Fruit fly (Drosophila melanogaster) whole organism, wandering third instar larva: ENCODE measurements around the gene Acph-1.

Source experiments
- Abd-B ChIP-seq: fragments of >200 bp; optimal IDR thresholded peaks from 2 replicates; lab custom pipeline; 2017; ENCODE audit warnings: missing biosample characterization, missing genetic modification characterization
- CG9705 ChIP-seq: fragments of 200-800 bp; sonication (Bioruptor generic); optimal IDR thresholded peaks from 2 replicates; lab custom pipeline; 2018; ENCODE audit warnings: missing biosample characterization, mild to moderate bottlenecking, missing genetic modification characterization
- Dfd ChIP-seq: fragments of >200 bp; optimal IDR thresholded peaks from 2 replicates; lab custom pipeline; 2017; ENCODE audit warnings: missing biosample characterization, missing genetic modification characterization
- N ChIP-seq: fragments of >200 bp; optimal IDR thresholded peaks from 2 replicates; lab custom pipeline; 2018; ENCODE audit warnings: missing biosample characterization, missing external identifiers, missing genetic modification characterization
- OdsH ChIP-seq: fragments of 200-800 bp; sonication (Bioruptor generic); optimal IDR thresholded peaks from 2 replicates; lab custom pipeline; 2016; ENCODE audit warnings: missing biosample characterization, mild to moderate bottlenecking, missing genetic modification characterization
- Rel ChIP-seq, 2 experiments: fragments of 200-800 bp; sonication (Bioruptor generic) in 1 of 2; optimal IDR thresholded peaks; 2 replicates in 1 of 2; 3 replicates in 1 of 2; lab custom pipeline; 2016 to 2019; ENCODE audit warnings: mild to moderate bottlenecking in 2 of 2, missing biosample characterization in 2 of 2, missing genetic modification characterization in 2 of 2, moderate library complexity in 1 of 2
- brk ChIP-seq: fragments of 200-800 bp; sonication (Bioruptor generic); optimal IDR thresholded peaks from 2 replicates; lab custom pipeline; 2016; ENCODE audit warnings: missing biosample characterization, mild to moderate bottlenecking, missing genetic modification characterization
- h ChIP-seq: fragments of 200-800 bp; sonication (Bioruptor generic); optimal IDR thresholded peaks from 3 replicates; lab custom pipeline; 2016; ENCODE audit warnings: missing biosample characterization, mild to moderate bottlenecking, missing genetic modification characterization
- jim ChIP-seq: fragments of 175-275, 200-325 bp; sonication (Bioruptor generic); optimal IDR thresholded peaks from 2 replicates; lab custom pipeline; 2016; ENCODE audit warnings: missing biosample characterization, mild to moderate bottlenecking, missing genetic modification characterization
- psq ChIP-seq: fragments of 200-800 bp; sonication (Bioruptor generic); optimal IDR thresholded peaks from 3 replicates; lab custom pipeline; 2017; ENCODE audit warnings: missing biosample characterization, mild to moderate bottlenecking, missing genetic modification characterization, moderate library complexity
- rgr ChIP-seq: fragments of 200-800 bp; sonication (Bioruptor generic); optimal IDR thresholded peaks from 3 replicates; lab custom pipeline; 2016; ENCODE audit warnings: missing biosample characterization, mild to moderate bottlenecking, missing genetic modification characterization
- tai ChIP-seq: sonication (Bioruptor generic); optimal IDR thresholded peaks from 2 replicates; lab custom pipeline; 2016; ENCODE audit warnings: missing biosample characterization, missing genetic modification characterization
- usp ChIP-seq: fragments of >200 bp; optimal IDR thresholded peaks from 2 replicates; lab custom pipeline; 2017; ENCODE audit warnings: missing biosample characterization, missing genetic modification characterization

DNA sequence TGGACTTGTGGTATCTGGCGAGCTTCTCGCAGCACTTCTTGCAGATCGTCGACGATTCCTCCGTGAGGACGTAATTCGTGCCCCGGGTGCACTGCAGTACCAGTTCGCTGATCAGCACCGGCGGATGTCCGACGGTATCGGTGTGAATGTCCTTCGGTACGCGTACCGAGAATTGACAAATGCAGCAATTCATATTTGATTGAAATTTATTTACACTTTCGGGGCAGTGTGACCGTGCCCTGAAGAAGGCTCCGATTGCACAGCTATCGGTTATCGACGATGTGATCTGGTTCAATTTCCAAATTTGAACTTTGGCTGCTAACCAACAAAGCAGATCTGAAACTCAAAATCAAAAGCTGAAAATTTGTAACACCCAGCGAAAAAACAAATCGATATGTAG, 43.4 kb upstream of the Acph-1 start, which contains the start of gene ZIPIC:
- TF ChIP-seq Abd-B (GFP tag; lab: Kevin White, UChicago), result no peak
- no peak for TF ChIP-seq N (GFP tag; lab: Kevin White, UChicago)
- no peak for TF ChIP-seq usp (GFP tag; lab: Kevin White, UChicago)
- no peak for TF ChIP-seq jim (GFP tag; lab: Kevin White, UChicago)
- TF ChIP-seq h (GFP tag; lab: Kevin White, UChicago), result no peak
- no peak for TF ChIP-seq brk (GFP tag; lab: Kevin White, UChicago)
- TF ChIP-seq OdsH (GFP tag; lab: Kevin White, UChicago), result no peak
- no peak for TF ChIP-seq Dfd (GFP tag; lab: Kevin White, UChicago)
- no peak for TF ChIP-seq tai (GFP tag; lab: Kevin White, UChicago)
- no peak for TF ChIP-seq CG9705 (GFP tag; lab: Kevin White, UChicago)
- TF ChIP-seq rgr, result no peak
- no peak for TF ChIP-seq Rel (GFP tag; optimal IDR thresholded peaks at IDR 0.05; lab: Kevin White, UChicago)
- no peak for TF ChIP-seq Rel (tag; optimal IDR thresholded peaks at IDR 0.05; lab: Kevin White, UChicago)
- no peak for TF ChIP-seq psq (GFP tag; lab: Kevin White, UChicago)
